Fruit fly (Drosophila melanogaster): ENCODE results near the gene Orco.

The Orco gene

DNA sequence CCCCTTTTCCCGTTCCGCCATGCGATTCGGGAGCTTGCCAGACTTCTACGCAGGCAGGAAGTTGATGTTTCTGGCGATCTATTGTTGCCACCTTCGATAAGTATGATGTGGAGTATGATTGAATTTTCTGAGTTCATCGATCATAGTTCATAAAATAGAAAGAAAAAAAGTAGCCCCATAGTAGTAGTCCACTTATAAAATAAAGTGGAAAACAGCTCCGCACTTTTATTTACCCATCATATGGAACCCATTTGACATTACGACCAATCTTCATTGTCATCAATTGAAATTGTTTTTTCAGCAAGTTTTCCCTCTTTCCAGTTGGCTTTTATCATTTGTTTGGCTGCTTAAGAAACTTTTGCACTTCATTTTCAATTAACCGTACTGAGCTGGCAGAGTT lies 15.0 kb upstream of the Orco start, which contains the start of gene CG12147:
Gene CG12147 (minus strand): TSS at position 101 of the 400 bp plus-strand sequence.
- TF ChIP-seq Jra (GFP tag; optimal IDR thresholded peaks at IDR 0.05) (no peak), dl (GFP tag; optimal IDR thresholded peaks at IDR 0.05; ENCODE audit: insufficient read depth in 1 of 2, partially characterized antibody in 2 of 2) (no peak), sage (GFP tag; optimal IDR thresholded peaks at IDR 0.05) (no peak), pan (optimal IDR thresholded peaks at IDR 0.05) (no peak), Vsx2 (GFP tag; optimal IDR thresholded peaks at IDR 0.05; ENCODE audit: partially characterized antibody) (no peak), Sp1 (GFP tag; optimal IDR thresholded peaks at IDR 0.05) (no peak), dmrt93B (GFP tag; optimal IDR thresholded peaks at IDR 0.05) (no peak), Abd-B (GFP tag; optimal IDR thresholded peaks at IDR 0.05) (no peak), HLH106 (tag; optimal IDR thresholded peaks at IDR 0.05) (no peak), CG32264 (GFP tag; optimal IDR thresholded peaks at IDR 0.05) (no peak), Rel (GFP tag; optimal IDR thresholded peaks at IDR 0.05) (no peak), Rel (tag; optimal IDR thresholded peaks at IDR 0.05) (no peak)

DNA sequence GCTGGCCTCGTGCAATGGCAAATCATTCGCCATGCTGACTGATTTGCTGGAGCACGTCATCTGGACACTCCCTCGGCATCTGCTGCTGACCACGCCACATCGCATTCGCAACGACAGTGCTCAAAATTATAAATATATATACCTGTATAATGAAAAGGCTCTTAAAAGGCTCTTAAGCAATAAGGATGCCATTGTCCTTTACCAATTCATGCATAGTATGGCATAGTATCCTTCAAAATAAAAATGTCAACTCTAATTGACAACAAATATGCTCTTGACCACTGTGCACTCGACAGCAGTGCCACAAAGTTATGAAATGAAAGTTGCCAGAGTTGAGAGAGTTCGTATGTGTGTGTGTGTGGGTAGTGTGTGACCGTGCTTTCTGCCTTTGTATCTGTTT lies 9.9 kb upstream of the Orco start:
- no peak for TF ChIP-seq pan (optimal IDR thresholded peaks at IDR 0.05)
- TF ChIP-seq Hr83 (GFP tag; optimal IDR thresholded peaks at IDR 0.05; ENCODE audit: poor library complexity, severe bottlenecking) = no peak
- no peak for TF ChIP-seq HLH106 (tag; optimal IDR thresholded peaks at IDR 0.05)
- no peak for TF ChIP-seq N (GFP tag; optimal IDR thresholded peaks at IDR 0.05)
- peak in 1 of 2 experiments; percentile 4 for TF ChIP-seq foxo (GFP tag; optimal IDR thresholded peaks at IDR 0.05)
- no peak for TF ChIP-seq Dfd (GFP tag; optimal IDR thresholded peaks at IDR 0.05)
- no peak for TF ChIP-seq tai (GFP tag; optimal IDR thresholded peaks at IDR 0.05)
- TF ChIP-seq fru (GFP tag; optimal IDR thresholded peaks at IDR 0.05) = peak; percentile 10
- no peak for TF ChIP-seq psq (GFP tag; optimal IDR thresholded peaks at IDR 0.05)
- no peak for TF ChIP-seq Abd-B (GFP tag; optimal IDR thresholded peaks at IDR 0.05)
- TF ChIP-seq dl (GFP tag; optimal IDR thresholded peaks at IDR 0.05; ENCODE audit: insufficient read depth in 1 of 2, partially characterized antibody in 2 of 2) = no peak
- TF ChIP-seq Vsx2 (GFP tag; optimal IDR thresholded peaks at IDR 0.05; ENCODE audit: partially characterized antibody) = no peak
- TF ChIP-seq h (GFP tag; optimal IDR thresholded peaks at IDR 0.05) = no peak

DNA sequence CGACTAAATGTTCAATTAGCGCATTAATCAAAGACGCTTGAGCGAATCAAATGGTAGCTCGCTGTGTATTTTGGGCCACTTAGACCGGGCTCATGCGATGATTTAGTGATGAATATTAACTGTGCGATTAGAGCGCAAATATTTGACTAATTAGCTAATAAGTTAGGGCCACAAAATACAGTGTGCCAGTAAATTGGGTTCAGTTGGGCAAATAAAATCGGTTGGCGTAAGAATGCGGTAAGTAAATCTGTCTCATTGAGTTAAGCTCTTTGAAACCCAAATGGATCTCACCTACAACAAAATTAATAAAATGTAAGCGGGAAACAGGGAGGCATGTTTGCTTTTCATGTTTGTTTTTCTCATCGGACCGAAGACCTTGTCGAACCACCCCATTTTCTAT lies 8.2 kb upstream of the Orco start:
- no peak for TF ChIP-seq psq (GFP tag; optimal IDR thresholded peaks at IDR 0.05)
- TF ChIP-seq brk (GFP tag; optimal IDR thresholded peaks at IDR 0.05) = no peak
- no peak for TF ChIP-seq Sp1 (GFP tag; optimal IDR thresholded peaks at IDR 0.05)
- no peak for TF ChIP-seq Myc (optimal IDR thresholded peaks at IDR 0.05)
- no peak for TF ChIP-seq pan (optimal IDR thresholded peaks at IDR 0.05)
- no peak for TF ChIP-seq CG9705 (GFP tag; optimal IDR thresholded peaks at IDR 0.05)
- no peak for TF ChIP-seq Mio (GFP tag; optimal IDR thresholded peaks at IDR 0.05)
- TF ChIP-seq CrebA (GFP tag; optimal IDR thresholded peaks at IDR 0.05; ENCODE audit: borderline replicate concordance) = no peak
- TF ChIP-seq dl (GFP tag; optimal IDR thresholded peaks at IDR 0.05; ENCODE audit: insufficient read depth in 1 of 2, partially characterized antibody in 2 of 2) = no peak

DNA sequence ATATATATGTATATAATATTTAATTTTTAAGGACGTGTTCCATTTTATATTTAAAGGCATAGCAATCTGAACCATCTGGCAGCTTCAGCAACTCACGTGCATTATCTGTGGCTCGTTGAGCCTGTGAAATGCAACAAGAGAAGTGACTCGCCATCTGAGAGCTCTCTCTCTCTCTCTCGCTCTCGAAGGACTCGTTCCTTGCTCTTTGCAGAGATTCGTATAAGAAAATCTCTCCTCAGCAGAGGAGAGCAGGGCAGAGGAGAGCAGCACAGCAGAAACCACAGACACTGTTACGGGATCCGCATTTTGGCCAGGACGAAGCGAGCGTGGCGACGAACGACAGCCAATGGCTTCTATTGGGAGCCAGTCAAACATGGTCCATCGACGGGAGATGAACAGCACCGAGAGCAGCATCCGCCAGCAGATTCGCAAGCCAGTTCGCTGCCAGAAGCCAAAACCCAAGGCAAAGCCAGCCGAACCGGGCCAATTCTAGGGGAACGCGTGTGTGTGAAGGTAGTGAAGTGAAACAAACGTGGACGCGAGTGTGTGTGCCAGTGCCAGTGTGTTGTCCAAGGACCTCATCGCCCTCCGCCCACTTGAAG lies 2.0 kb upstream of the Orco start, which contains the start of gene CG14669:
Gene CG14669 (plus strand): TSS at position 381 of the 602 bp plus-strand sequence.
- TF ChIP-seq ey (GFP tag; optimal IDR thresholded peaks at IDR 0.05) (no peak), Mio (GFP tag; optimal IDR thresholded peaks at IDR 0.05) (no peak), tai (GFP tag; optimal IDR thresholded peaks at IDR 0.05) (no peak), usp (GFP tag; optimal IDR thresholded peaks at IDR 0.05) (no peak), woc (GFP tag; optimal IDR thresholded peaks at IDR 0.05) (no peak), Dfd (GFP tag; optimal IDR thresholded peaks at IDR 0.05) (no peak), br (GFP tag; optimal IDR thresholded peaks at IDR 0.05) (no peak), psq (GFP tag; optimal IDR thresholded peaks at IDR 0.05) (no peak), GATAd (GFP tag; optimal IDR thresholded peaks at IDR 0.05) (no peak), Myc (optimal IDR thresholded peaks at IDR 0.05) (no peak), Hr78 (GFP tag; optimal IDR thresholded peaks at IDR 0.05) (no peak), CrebA (GFP tag; optimal IDR thresholded peaks at IDR 0.05; ENCODE audit: borderline replicate concordance) (no peak), Hnf4 (GFP tag; optimal IDR thresholded peaks at IDR 0.05) (no peak), OdsH (GFP tag; optimal IDR thresholded peaks at IDR 0.05) (no peak), brk (GFP tag; optimal IDR thresholded peaks at IDR 0.05) (no peak), Jra (GFP tag; optimal IDR thresholded peaks at IDR 0.05) (no peak), sage (GFP tag; optimal IDR thresholded peaks at IDR 0.05) (no peak)

All from whole organism, wandering third instar larva.